Worm (Caenorhabditis elegans) whole organism, young adult: ENCODE data around the gene tim-1.

ENCODE experiments used
- B0336.3 ChIP-seq: fragments of 200-800 bp; sonication (Bioruptor generic); IDR thresholded peaks from 2 replicates; pipeline ENCODE4 v1.3.6; 2022; ENCODE audit warnings: missing genetic modification characterization, missing compliant biosample characterization
- D2030.7 ChIP-seq: fragments of 200-800 bp; sonication (Bioruptor generic); IDR thresholded peaks from 2 replicates; pipeline ENCODE4 v1.3.6; 2022; ENCODE audit warnings: missing genetic modification reagents, missing genetic modification characterization, missing compliant biosample characterization
- F52B5.7 ChIP-seq: sonication (generic microtip); optimal IDR thresholded peaks from 2 replicates; lab custom pipeline; 2016; ENCODE audit warnings: mild to moderate bottlenecking, missing genetic modification characterization, missing compliant biosample characterization
- F57C9.4 ChIP-seq: sonication (generic microtip); optimal IDR thresholded peaks from 2 replicates; lab custom pipeline; 2017; ENCODE audit warnings: mild to moderate bottlenecking, missing genetic modification characterization, missing compliant biosample characterization
- K12H6.12 ChIP-seq: fragments of 200-800 bp; sonication (Bioruptor generic); optimal IDR thresholded peaks from 2 replicates; lab custom pipeline; 2018; ENCODE audit warnings: mild to moderate bottlenecking, missing genetic modification characterization, missing compliant biosample characterization
- Y53F4B.3 ChIP-seq: fragments of 200-800 bp; sonication (Bioruptor generic); IDR thresholded peaks from 2 replicates; pipeline ENCODE4 v1.3.6; 2022; ENCODE audit warnings: missing genetic modification reagents, missing genetic modification characterization, missing compliant biosample characterization
- Y53G8AR.9 ChIP-seq: fragments of 200-800 bp; sonication (Bioruptor generic); conservative IDR thresholded peaks from 2 replicates; pipeline ENCODE4 v1.3.6; 2022; ENCODE audit warnings: missing genetic modification reagents, missing genetic modification characterization, missing compliant biosample characterization
- Y67H2A.10 ChIP-seq: fragments of 200-800 bp; sonication (Bioruptor generic); conservative IDR thresholded peaks from 2 replicates; pipeline ENCODE4 v1.3.6; 2022; ENCODE audit warnings: missing genetic modification reagents, missing genetic modification characterization, missing compliant biosample characterization
- Y95B8A.8 ChIP-seq: fragments of 200-800 bp; sonication (Bioruptor generic); IDR thresholded peaks from 2 replicates; pipeline ENCODE4 v1.3.6; 2022; ENCODE audit warnings: missing genetic modification reagents, missing genetic modification characterization, missing compliant biosample characterization
- ama-1 ChIP-seq, 3 experiments: fragments of 150-350 bp in 1 of 3; sonication (generic microtip) in 2 of 3; optimal IDR thresholded peaks; 2 replicates each; lab custom pipeline; 2014 to 2018; ENCODE audit warnings: missing biosample characterization in 2 of 3, missing genetic modification characterization in 2 of 3, missing genetic modification reagents in 2 of 3
- athp-1 ChIP-seq: sonication (generic microtip); optimal IDR thresholded peaks from 2 replicates; lab custom pipeline; 2017; ENCODE audit warnings: mild to moderate bottlenecking, missing genetic modification characterization, missing compliant biosample characterization
- attf-3 ChIP-seq: fragments of 200-800 bp; sonication (Bioruptor generic); conservative IDR thresholded peaks from 2 replicates; pipeline ENCODE4 v1.3.6; 2022; ENCODE audit warnings: missing genetic modification reagents, missing genetic modification characterization, missing compliant biosample characterization
- cebp-1 ChIP-seq, 2 experiments: fragments of 200-800 bp in 1 of 2; sonication (Bioruptor generic) in 1 of 2; sonication (generic microtip) in 1 of 2; IDR thresholded peaks in 1 of 2; optimal IDR thresholded peaks in 1 of 2; 2 replicates each; pipeline versions ENCODE4 v1.3.6 to Lab custom; 2017 to 2022; ENCODE audit warnings: missing compliant biosample characterization in 2 of 2, missing genetic modification characterization in 2 of 2, mild to moderate bottlenecking in 1 of 2, missing genetic modification reagents in 1 of 2, moderate library complexity in 1 of 2
- cebp-2 ChIP-seq: fragments of 200-800 bp; sonication (Bioruptor generic); IDR thresholded peaks from 2 replicates; pipeline ENCODE4 v1.3.6; 2022; ENCODE audit warnings: missing genetic modification characterization, missing compliant biosample characterization
- ceh-100 ChIP-seq: fragments of 200-800 bp; sonication (Bioruptor generic); IDR thresholded peaks from 2 replicates; pipeline ENCODE4 v1.3.6; 2022; ENCODE audit warnings: missing genetic modification reagents, missing genetic modification characterization, missing compliant biosample characterization
- dox-1 ChIP-seq: fragments of 200-800 bp; sonication (Bioruptor generic); IDR thresholded peaks from 2 replicates; pipeline ENCODE4 v1.3.6; 2022; ENCODE audit warnings: missing genetic modification reagents, missing genetic modification characterization, missing compliant biosample characterization
- dpff-1 ChIP-seq: sonication (generic microtip); optimal IDR thresholded peaks from 2 replicates; lab custom pipeline; 2017; ENCODE audit warnings: mild to moderate bottlenecking, missing genetic modification characterization, missing compliant biosample characterization
- efl-1 ChIP-seq: fragments of 150-350 bp; optimal IDR thresholded peaks from 2 replicates; lab custom pipeline; 2014; ENCODE audit warnings: missing biosample characterization, missing genetic modification reagents, missing genetic modification characterization
- egl-18 ChIP-seq: fragments of 200-800 bp; sonication (Bioruptor generic); IDR thresholded peaks from 2 replicates; pipeline ENCODE4 v1.3.6; 2022; ENCODE audit warnings: missing genetic modification reagents, missing genetic modification characterization, missing compliant biosample characterization
- egrh-3 ChIP-seq: fragments of 200-800 bp; sonication (Bioruptor generic); IDR thresholded peaks from 2 replicates; pipeline ENCODE4 v1.3.6; 2022; ENCODE audit warnings: missing genetic modification reagents, missing genetic modification characterization, missing compliant biosample characterization
- ekl-4 ChIP-seq: fragments of 200-800 bp; sonication (Bioruptor generic); IDR thresholded peaks from 2 replicates; pipeline ENCODE4 v1.3.6; 2022; ENCODE audit warnings: missing genetic modification reagents, missing genetic modification characterization, missing compliant biosample characterization
- gei-17 ChIP-seq: fragments of 200-800 bp; sonication (Bioruptor generic); optimal IDR thresholded peaks from 2 replicates; lab custom pipeline; 2018; ENCODE audit warnings: mild to moderate bottlenecking, missing genetic modification characterization, missing compliant biosample characterization
- hmg-1.2 ChIP-seq: fragments of 200-800 bp; sonication (Bioruptor generic); IDR thresholded peaks from 2 replicates; pipeline ENCODE4 v1.3.6; 2022; ENCODE audit warnings: missing genetic modification reagents, missing genetic modification characterization, missing compliant biosample characterization
- lin-40 ChIP-seq: sonication (generic microtip); optimal IDR thresholded peaks from 2 replicates; lab custom pipeline; 2016; ENCODE audit warnings: missing genetic modification characterization, mild to moderate bottlenecking, missing compliant biosample characterization, missing genotype, missing genetic modification reagents
- lin-54 ChIP-seq: fragments of 200-800 bp; sonication (Bioruptor generic); optimal IDR thresholded peaks from 2 replicates; lab custom pipeline; 2018; ENCODE audit warnings: mild to moderate bottlenecking, missing genetic modification characterization, missing compliant biosample characterization
- lsy-27 ChIP-seq: sonication (generic microtip); optimal IDR thresholded peaks from 2 replicates; lab custom pipeline; 2017; ENCODE audit warnings: missing genetic modification characterization, mild to moderate bottlenecking, missing compliant biosample characterization, antibody characterized with exemption, missing genotype, borderline replicate concordance; ENCODE audit not compliant: insufficient read depth
- madf-10 ChIP-seq: sonication (generic microtip); optimal IDR thresholded peaks from 2 replicates; lab custom pipeline; 2016; ENCODE audit warnings: mild to moderate bottlenecking, missing genetic modification characterization, missing compliant biosample characterization
- madf-8 ChIP-seq: fragments of 200-800 bp; sonication (Bioruptor generic); conservative IDR thresholded peaks from 2 replicates; pipeline ENCODE4 v1.3.6; 2022; ENCODE audit warnings: missing genetic modification reagents, missing genetic modification characterization, missing compliant biosample characterization
- mes-4 ChIP-seq: sonication (generic microtip); optimal IDR thresholded peaks from 2 replicates; lab custom pipeline; 2016; ENCODE audit warnings: missing genotype, missing genetic modification characterization, missing compliant biosample characterization
- mxl-1 ChIP-seq: sonication (generic microtip); optimal IDR thresholded peaks from 2 replicates; lab custom pipeline; 2016; ENCODE audit warnings: missing genetic modification characterization, missing compliant biosample characterization
- nfya-1 ChIP-seq: sonication (generic microtip); optimal IDR thresholded peaks from 2 replicates; lab custom pipeline; 2017; ENCODE audit warnings: antibody characterized with exemption, missing compliant biosample characterization, missing genetic modification characterization, borderline replicate concordance; ENCODE audit not compliant: insufficient read depth
- nhr-80 ChIP-seq: sonication (generic microtip); optimal IDR thresholded peaks from 2 replicates; lab custom pipeline; 2016; ENCODE audit warnings: missing genetic modification characterization, missing compliant biosample characterization
- nhr-90 ChIP-seq: sonication (generic microtip); optimal IDR thresholded peaks from 2 replicates; lab custom pipeline; 2016; ENCODE audit warnings: missing genotype, mild to moderate bottlenecking, missing genetic modification characterization, missing compliant biosample characterization
- repo-1 ChIP-seq: sonication (generic microtip); optimal IDR thresholded peaks from 2 replicates; lab custom pipeline; 2017; ENCODE audit warnings: mild to moderate bottlenecking, missing genetic modification characterization, missing compliant biosample characterization
- snpc-1.1 ChIP-seq: sonication (generic microtip); optimal IDR thresholded peaks from 2 replicates; lab custom pipeline; 2017; ENCODE audit warnings: missing genetic modification characterization, mild to moderate bottlenecking, missing compliant biosample characterization, antibody characterized with exemption, moderate library complexity, missing genotype, missing genetic modification reagents; ENCODE audit not compliant: insufficient read depth
- sptf-2 ChIP-seq: fragments of 200-800 bp; sonication (Bioruptor generic); optimal IDR thresholded peaks from 2 replicates; lab custom pipeline; 2018; ENCODE audit warnings: mild to moderate bottlenecking, missing genetic modification characterization, missing compliant biosample characterization
- tbx-9 ChIP-seq: sonication (generic microtip); optimal IDR thresholded peaks from 2 replicates; lab custom pipeline; 2016; ENCODE audit warnings: borderline replicate concordance, missing genetic modification characterization, inconsistent platforms, missing compliant biosample characterization
- unc-62 ChIP-seq: fragments of 150-350 bp; optimal IDR thresholded peaks from 2 replicates; lab custom pipeline; 2014; ENCODE audit warnings: missing biosample characterization, missing genetic modification reagents, missing genetic modification characterization
- zfh-2 ChIP-seq: fragments of 200-800 bp; sonication (Bioruptor generic); conservative IDR thresholded peaks from 2 replicates; pipeline ENCODE4 v1.3.6; 2022; ENCODE audit warnings: missing genetic modification reagents, missing genetic modification characterization, missing compliant biosample characterization
- ztf-22 ChIP-seq: fragments of 200-800 bp; sonication (Bioruptor generic); optimal IDR thresholded peaks from 2 replicates; lab custom pipeline; 2018; ENCODE audit warnings: mild to moderate bottlenecking, missing genetic modification characterization, moderate library complexity, missing compliant biosample characterization
- ztf-6 ChIP-seq: fragments of 200-800 bp; sonication (Bioruptor generic); IDR thresholded peaks from 2 replicates; pipeline ENCODE4 v1.3.6; 2022; ENCODE audit warnings: missing genetic modification reagents, missing genetic modification characterization, missing compliant biosample characterization

tim-1 gene

DNA sequence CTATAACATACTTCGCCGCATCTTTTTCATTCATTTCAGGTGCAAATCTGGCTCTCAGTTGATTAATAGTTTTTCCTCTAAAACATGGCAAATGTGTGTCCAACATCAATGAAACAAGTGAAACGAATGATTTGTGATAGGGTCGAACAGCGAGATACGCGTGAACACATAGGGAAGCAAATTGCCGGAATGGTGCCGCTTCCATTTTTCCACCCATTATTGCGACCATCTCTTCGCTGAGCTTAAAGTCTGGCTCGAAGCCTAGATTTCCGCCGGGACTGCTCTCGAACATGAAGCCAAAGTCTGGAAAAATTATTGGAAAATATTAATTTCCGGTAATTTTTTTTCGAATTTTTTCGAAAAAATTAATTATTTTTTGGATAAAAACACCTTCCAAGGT lies 3.4 kb upstream of the tim-1 start:
- TF ChIP-seq dpff-1 (tag; lab: Kevin White, UChicago): no peak
- no peak for TF ChIP-seq Y53F4B.3 (GFP tag; lab: Robert Waterston, UW)
- TF ChIP-seq K12H6.12 (tag; lab: Kevin White, UChicago): no peak
- no peak for TF ChIP-seq B0336.3 (GFP tag; lab: Robert Waterston, UW)

DNA sequence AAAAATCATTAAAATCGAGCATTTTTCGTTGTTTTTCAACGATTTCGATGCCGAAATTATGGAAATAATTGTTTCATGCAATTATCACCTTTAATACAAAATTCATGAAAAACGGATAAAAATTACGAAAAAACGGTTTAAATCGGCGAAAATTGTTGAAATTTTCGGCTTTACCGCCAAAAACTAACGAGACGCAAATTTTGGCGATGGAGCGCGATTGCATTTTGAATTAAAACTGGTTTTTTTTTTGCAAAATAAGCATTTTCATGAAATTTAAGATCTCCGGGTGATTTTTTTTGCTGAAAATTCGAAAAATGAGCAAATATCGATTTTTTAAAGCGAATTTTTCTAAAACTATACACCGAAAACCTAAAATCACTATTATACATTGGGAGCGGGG lies 1.2 kb upstream of the tim-1 start:
- TF ChIP-seq cebp-1 (GFP tag; IDR thresholded peaks at IDR 0.05; lab: Robert Waterston, UW): no peak
- TF ChIP-seq cebp-1 (tag; optimal IDR thresholded peaks at IDR 0.05; lab: Kevin White, UChicago): no peak
- TF ChIP-seq efl-1 (GFP tag; lab: Kevin White, UChicago): peak; percentile 15

DNA sequence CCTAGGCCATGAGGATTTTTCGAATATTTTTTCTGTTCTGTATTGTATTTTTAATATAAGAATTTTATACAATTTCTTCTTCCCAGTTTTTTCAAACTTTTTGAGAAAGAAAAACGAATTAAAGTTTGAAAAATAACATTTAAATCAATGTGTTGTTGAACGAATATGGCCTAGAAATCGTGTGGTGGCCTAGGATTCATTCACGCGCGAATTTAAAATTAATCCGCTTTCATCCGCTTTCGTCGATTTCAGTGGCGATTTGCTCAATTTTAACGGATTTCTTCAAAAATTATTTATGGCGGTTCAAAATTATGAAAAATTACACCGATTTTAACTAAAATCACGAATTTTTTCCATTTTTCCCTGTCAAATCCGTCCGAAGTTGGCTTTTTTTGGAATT lies 2.6 kb downstream of the tim-1 start:
- TF ChIP-seq F57C9.4 (tag; lab: Kevin White, UChicago) (no peak), D2030.7 (GFP tag; lab: Robert Waterston, UW) (no peak), ceh-100 (no peak), ztf-6 (no peak), unc-62 (no peak), tbx-9 (no peak), athp-1 (no peak), K12H6.12 (tag; lab: Kevin White, UChicago) (no peak), ekl-4 (GFP tag; lab: Robert Waterston, UW) (no peak), Y53G8AR.9 (GFP tag; lab: Robert Waterston, UW) (no peak), lin-40 (no peak), cebp-2 (GFP tag; lab: Robert Waterston, UW) (no peak), ztf-22 (GFP tag; lab: Kevin White, UChicago) (no peak), mxl-1 (tag; lab: Kevin White, UChicago) (no peak), Y95B8A.8 (no peak), attf-3 (GFP tag; lab: Robert Waterston, UW) (no peak)
- TF ChIP-seq, all 124 proteins: peak for 0

DNA sequence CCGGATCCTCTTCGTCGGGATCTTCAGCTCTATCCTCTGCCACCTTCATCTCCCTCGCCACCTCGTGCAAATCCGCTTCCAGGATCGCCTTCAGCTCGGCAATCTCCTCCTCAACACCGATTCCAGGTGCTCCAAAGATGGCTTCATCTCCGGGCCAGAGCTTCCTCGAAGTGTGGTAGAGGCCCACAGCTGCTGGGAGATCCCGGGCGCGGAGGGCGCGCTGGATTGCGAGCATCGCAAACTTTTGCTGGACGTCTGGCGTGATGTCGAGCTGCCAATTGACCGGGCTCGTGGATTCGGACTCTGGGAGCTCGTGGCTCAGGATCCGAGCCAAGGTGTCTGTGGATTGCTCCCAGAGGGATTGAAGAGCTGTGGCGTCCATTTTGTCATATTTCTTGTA lies 4.4 kb downstream of the tim-1 start:
- TF ChIP-seq madf-10 (tag; lab: Kevin White, UChicago) (no peak), zfh-2 (GFP tag; lab: Robert Waterston, UW) (peak; percentile 92), gei-17 (GFP tag; lab: Kevin White, UChicago) (no peak), nhr-90 (no peak), dox-1 (0 out of 2 replicates have a peak, but pooled peaks have one; percentile 9), egrh-3 (GFP tag; lab: Robert Waterston, UW) (peak; percentile 88; the same call in 1 of the 2 replicates)

DNA sequence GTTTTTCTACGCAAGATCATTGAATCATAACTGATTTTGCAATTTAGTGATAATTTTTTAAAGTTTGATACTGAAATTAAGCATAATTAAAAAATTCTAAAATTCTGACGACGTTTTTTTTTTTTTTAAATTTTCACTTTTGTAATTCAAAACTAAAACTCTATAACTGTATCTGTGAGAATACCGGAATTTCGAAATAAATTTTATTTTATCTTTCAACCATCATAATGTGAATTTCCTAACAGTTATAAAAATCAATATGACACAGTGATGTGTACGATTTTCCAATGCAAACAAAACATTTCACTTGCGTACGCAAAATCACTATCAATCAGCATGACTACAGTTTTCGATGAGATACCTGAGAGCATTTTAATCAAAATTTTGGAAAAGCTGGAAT lies 14.1 kb downstream of the tim-1 start, which contains the start of the genes grl-15 and fbxa-89:
Gene grl-15 (minus strand): TSS at position 101 of the 400 bp plus-strand sequence.
Gene fbxa-89 (plus strand): TSS at position 271 of the 400 bp plus-strand sequence.
- TF ChIP-seq F52B5.7 (tag; lab: Kevin White, UChicago) (no peak), nhr-80 (peak; percentile 29), egl-18 (GFP tag; lab: Robert Waterston, UW) (no peak)

DNA sequence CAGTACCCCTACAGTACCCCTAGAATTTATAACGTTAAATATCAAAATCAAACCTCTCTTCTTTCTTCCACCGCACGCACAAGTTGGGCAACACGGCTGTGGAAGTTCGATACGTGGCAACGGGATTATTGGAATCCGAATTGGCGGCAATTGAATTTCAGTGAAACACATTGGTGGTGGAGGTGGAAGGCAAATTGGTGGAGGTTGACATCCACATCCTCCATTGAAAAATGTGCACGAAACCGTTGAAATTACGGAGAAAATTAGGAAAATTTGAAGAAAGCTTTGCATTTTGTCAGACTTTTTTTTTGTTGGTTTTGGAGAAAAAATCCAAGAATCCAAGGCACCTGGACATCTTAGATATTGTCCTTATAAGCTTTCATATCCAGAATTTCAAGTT lies 14.6 kb downstream of the tim-1 start:
- TF ChIP-seq mes-4 (no peak), lin-40 (no peak), hmg-1.2 (GFP tag; lab: Robert Waterston, UW) (no peak), sptf-2 (GFP tag; lab: Kevin White, UChicago) (no peak), repo-1 (tag; lab: Kevin White, UChicago) (no peak), lin-54 (GFP tag; lab: Kevin White, UChicago) (no peak), madf-8 (no peak), nhr-80 (no peak), nfya-1 (tag; lab: Kevin White, UChicago) (no peak), ama-1 (optimal IDR thresholded peaks at IDR 0.05; lab: Kevin White, UChicago) (no peak), ama-1 (GFP tag; optimal IDR thresholded peaks at IDR 0.05; lab: Kevin White, UChicago) (no peak), snpc-1.1 (tag; lab: Kevin White, UChicago) (no peak), lsy-27 (tag; lab: Kevin White, UChicago) (no peak), Y67H2A.10 (GFP tag; lab: Robert Waterston, UW) (no peak), Y95B8A.8 (no peak)
